Fruit fly (Drosophila melanogaster) whole organism, embryonic: ENCODE measurements around the gene CG14013.
A peak's percentile ranks its signal among the peaks of the same experiment; 100 is the strongest.

ENCODE experiments used
- CG10565 ChIP-seq: fragments of 200-800 bp; sonication (Bioruptor generic); optimal IDR thresholded peaks from 3 replicates; lab custom pipeline; 2016; ENCODE audit warnings: missing biosample characterization, mild to moderate bottlenecking, missing genetic modification characterization
- CG12071 ChIP-seq: fragments of 200-800 bp; sonication (Bioruptor generic); optimal IDR thresholded peaks from 3 replicates; lab custom pipeline; 2018; ENCODE audit warnings: missing biosample characterization, mild to moderate bottlenecking, missing genetic modification characterization
- CG12299 ChIP-seq: fragments of 200-800 bp; sonication (Bioruptor generic); optimal IDR thresholded peaks from 2 replicates; lab custom pipeline; 2018; ENCODE audit warnings: missing biosample characterization, mild to moderate bottlenecking, missing genetic modification characterization
- CG12942 ChIP-seq: fragments of 200-800 bp; sonication (Bioruptor generic); optimal IDR thresholded peaks from 3 replicates; lab custom pipeline; 2016; ENCODE audit warnings: missing biosample characterization, missing genetic modification characterization
- CG13296 ChIP-seq: fragments of 200-800 bp; sonication (Bioruptor generic); optimal IDR thresholded peaks from 3 replicates; lab custom pipeline; 2018; ENCODE audit warnings: missing biosample characterization, mild to moderate bottlenecking, missing genetic modification characterization
- CG14050 ChIP-seq: fragments of 200-800 bp; sonication (Bioruptor generic); IDR thresholded peaks from 3 replicates; pipeline ENCODE4 v1.3.6; 2022; ENCODE audit warnings: missing biosample characterization, missing genetic modification characterization
- CG18262 ChIP-seq: fragments of 200-800 bp; optimal IDR thresholded peaks from 3 replicates; lab custom pipeline; 2019; ENCODE audit warnings: missing biosample characterization, mild to moderate bottlenecking, missing genetic modification characterization, moderate library complexity
- CG1832 ChIP-seq: fragments of 200-800 bp; sonication (Bioruptor generic); optimal IDR thresholded peaks from 2 replicates; lab custom pipeline; 2017; ENCODE audit warnings: missing biosample characterization, mild to moderate bottlenecking, missing genetic modification characterization, inconsistent platforms
- CG18476 ChIP-seq: fragments of 200-800 bp; sonication (Bioruptor generic); optimal IDR thresholded peaks from 2 replicates; lab custom pipeline; 2016; ENCODE audit warnings: missing biosample characterization, mild to moderate bottlenecking, missing genetic modification characterization
- CG18599 ChIP-seq: fragments of 200-800 bp; sonication (Bioruptor generic); optimal IDR thresholded peaks from 3 replicates; lab custom pipeline; 2017; ENCODE audit warnings: missing biosample characterization, missing genetic modification characterization, mild to moderate bottlenecking, moderate library complexity, missing genetic modification reagents
- CG18764 ChIP-seq: fragments of 200-800 bp; sonication (Bioruptor generic); optimal IDR thresholded peaks from 3 replicates; lab custom pipeline; 2016; ENCODE audit warnings: missing biosample characterization, missing genetic modification characterization
- CG2129 ChIP-seq: fragments of 200-800 bp; sonication (Bioruptor generic); IDR thresholded peaks from 2 replicates; pipeline ENCODE4 v1.3.6; 2022; ENCODE audit warnings: missing biosample characterization, missing genetic modification characterization; ENCODE audit not compliant: partially characterized antibody
- CG6765 ChIP-seq: fragments of 200-800 bp; sonication (Bioruptor generic); optimal IDR thresholded peaks from 3 replicates; lab custom pipeline; 2017; ENCODE audit warnings: missing biosample characterization, mild to moderate bottlenecking, missing genetic modification characterization
- CG6854 ChIP-seq: fragments of 200-800 bp; sonication (Bioruptor generic); optimal IDR thresholded peaks from 3 replicates; lab custom pipeline; 2017; ENCODE audit warnings: missing biosample characterization, mild to moderate bottlenecking, missing genetic modification characterization
- CG7839 ChIP-seq: fragments of 200-800 bp; sonication (Bioruptor generic); optimal IDR thresholded peaks from 3 replicates; lab custom pipeline; 2018; ENCODE audit warnings: missing biosample characterization, mild to moderate bottlenecking, missing genetic modification characterization, moderate library complexity
- CG8281 ChIP-seq: fragments of 200-800 bp; sonication (Bioruptor generic); optimal IDR thresholded peaks from 2 replicates; lab custom pipeline; 2018; ENCODE audit warnings: missing biosample characterization, mild to moderate bottlenecking, missing genetic modification characterization, moderate library complexity
- CG8924 ChIP-seq: fragments of 200-800 bp; optimal IDR thresholded peaks from 3 replicates; lab custom pipeline; 2019; ENCODE audit warnings: missing biosample characterization, mild to moderate bottlenecking, missing genetic modification characterization, moderate library complexity
- CHES-1-like ChIP-seq: fragments of 200-800 bp; sonication (Bioruptor generic); optimal IDR thresholded peaks from 2 replicates; lab custom pipeline; 2016; ENCODE audit warnings: missing biosample characterization, missing genetic modification characterization
- D19A ChIP-seq: fragments of 200-800 bp; optimal IDR thresholded peaks from 3 replicates; lab custom pipeline; 2019; ENCODE audit warnings: missing biosample characterization, mild to moderate bottlenecking, missing genetic modification characterization, moderate library complexity
- Dfd ChIP-seq, 2 experiments: fragments of >200 bp; optimal IDR thresholded peaks; 2 replicates each; lab custom pipeline; 2017; ENCODE audit warnings: missing biosample characterization in 2 of 2, missing genetic modification characterization in 2 of 2
- Doc2 ChIP-seq: fragments of 200-800 bp; sonication (Bioruptor generic); IDR thresholded peaks from 2 replicates; pipeline ENCODE4 v1.3.6; 2022; ENCODE audit warnings: missing biosample characterization, missing genetic modification characterization
- E2f2 ChIP-seq: fragments of 200-800 bp; sonication (Bioruptor generic); IDR thresholded peaks from 2 replicates; pipeline ENCODE4 v1.3.6; 2022; ENCODE audit warnings: missing biosample characterization, missing genetic modification characterization
- HmgZ ChIP-seq: fragments of 200-800 bp; sonication (Bioruptor generic); optimal IDR thresholded peaks from 2 replicates; lab custom pipeline; 2018; ENCODE audit warnings: missing biosample characterization, mild to moderate bottlenecking, missing genetic modification characterization
- Hsf ChIP-seq: fragments of 200-800 bp; sonication (Bioruptor generic); optimal IDR thresholded peaks from 3 replicates; lab custom pipeline; 2016; ENCODE audit warnings: missing biosample characterization, missing genetic modification characterization
- Lpt ChIP-seq: fragments of >200 bp; optimal IDR thresholded peaks from 2 replicates; lab custom pipeline; 2018; ENCODE audit warnings: missing biosample characterization, missing genetic modification characterization
- MTF-1 ChIP-seq: fragments of 200-800 bp; sonication (Bioruptor generic); optimal IDR thresholded peaks from 2 replicates; lab custom pipeline; 2018; ENCODE audit warnings: missing biosample characterization, mild to moderate bottlenecking, missing genetic modification characterization, borderline replicate concordance
- NK7.1 ChIP-seq: fragments of 200-800 bp; sonication (Bioruptor generic); optimal IDR thresholded peaks from 3 replicates; lab custom pipeline; 2016; ENCODE audit warnings: missing biosample characterization, missing genetic modification characterization
- Optix ChIP-seq: fragments of 200-800 bp; sonication (Bioruptor generic); IDR thresholded peaks from 3 replicates; pipeline ENCODE4 v1.3.6; 2022; ENCODE audit warnings: missing biosample characterization, missing genetic modification characterization
- Six4 ChIP-seq: fragments of 200-800 bp; sonication (Bioruptor generic); optimal IDR thresholded peaks from 2 replicates; lab custom pipeline; 2016; ENCODE audit warnings: missing biosample characterization, missing genetic modification characterization
- Ssrp ChIP-seq: fragments of 200-800 bp; sonication (Bioruptor generic); optimal IDR thresholded peaks from 2 replicates; lab custom pipeline; 2018; ENCODE audit warnings: missing biosample characterization, mild to moderate bottlenecking, missing genetic modification characterization, moderate library complexity
- Taf1 ChIP-seq: fragments of 200-800 bp; sonication (Bioruptor generic); IDR thresholded peaks from 2 replicates; pipeline ENCODE4 v1.3.6; 2022; ENCODE audit warnings: missing biosample characterization, missing genetic modification characterization
- ash1 ChIP-seq: fragments of 200-800 bp; sonication (Bioruptor generic); optimal IDR thresholded peaks from 2 replicates; lab custom pipeline; 2018; ENCODE audit warnings: missing biosample characterization, mild to moderate bottlenecking, missing genetic modification characterization
- cato ChIP-seq: fragments of 200-800 bp; sonication (Bioruptor generic); optimal IDR thresholded peaks from 2 replicates; lab custom pipeline; 2016; ENCODE audit warnings: missing biosample characterization, missing genetic modification characterization, borderline replicate concordance
- cg ChIP-seq: fragments of 200-800 bp; sonication (Bioruptor generic); optimal IDR thresholded peaks from 3 replicates; lab custom pipeline; 2019; ENCODE audit warnings: missing biosample characterization, mild to moderate bottlenecking, missing genetic modification characterization, moderate library complexity
- chm ChIP-seq: fragments of 200-800 bp; sonication (Bioruptor generic); IDR thresholded peaks from 2 replicates; pipeline ENCODE4 v1.3.6; 2022; ENCODE audit warnings: missing biosample characterization, missing genetic modification characterization
- corto ChIP-seq: fragments of 200-800 bp; sonication (Bioruptor generic); optimal IDR thresholded peaks from 2 replicates; lab custom pipeline; 2016; ENCODE audit warnings: missing biosample characterization, mild to moderate bottlenecking, missing genetic modification characterization, moderate library complexity
- crc ChIP-seq: fragments of 200-800 bp; sonication (Bioruptor generic); optimal IDR thresholded peaks from 2 replicates; lab custom pipeline; 2016; ENCODE audit warnings: missing biosample characterization, missing genetic modification characterization
- crp ChIP-seq, 2 experiments: fragments of 200-800 bp; sonication (Bioruptor generic); optimal IDR thresholded peaks; 2 replicates in 1 of 2; 3 replicates in 1 of 2; lab custom pipeline; 2017; ENCODE audit warnings: missing biosample characterization in 2 of 2, missing genetic modification characterization in 2 of 2, mild to moderate bottlenecking in 1 of 2, moderate library complexity in 1 of 2
- ems ChIP-seq: fragments of 200-800 bp; sonication (Bioruptor generic); optimal IDR thresholded peaks from 3 replicates; lab custom pipeline; 2016; ENCODE audit warnings: missing biosample characterization, missing genetic modification characterization
- grau ChIP-seq: fragments of 200-800 bp; optimal IDR thresholded peaks from 3 replicates; lab custom pipeline; 2019; ENCODE audit warnings: missing biosample characterization, mild to moderate bottlenecking, missing genetic modification characterization, moderate library complexity
- jumu ChIP-seq: fragments of 200-800 bp; sonication (Bioruptor generic); optimal IDR thresholded peaks from 3 replicates; lab custom pipeline; 2016; ENCODE audit warnings: missing biosample characterization, missing genetic modification characterization
- klu ChIP-seq: fragments of 200-800 bp; sonication (Bioruptor generic); IDR thresholded peaks from 2 replicates; pipeline ENCODE4 v1.3.6; 2022; ENCODE audit warnings: missing biosample characterization, missing genetic modification characterization
- ranshi ChIP-seq: fragments of 200-800 bp; sonication (Bioruptor generic); IDR thresholded peaks from 2 replicates; pipeline ENCODE4 v1.3.6; 2022; ENCODE audit warnings: missing biosample characterization, missing genetic modification characterization
- row ChIP-seq: fragments of 200-800 bp; sonication (Bioruptor generic); IDR thresholded peaks from 3 replicates; pipeline ENCODE4 v1.3.6; 2022; ENCODE audit warnings: missing biosample characterization, missing genetic modification characterization
- run ChIP-seq: fragments of 200-800 bp; sonication (Bioruptor generic); optimal IDR thresholded peaks from 3 replicates; lab custom pipeline; 2018; ENCODE audit warnings: missing biosample characterization, mild to moderate bottlenecking, missing genetic modification characterization
- sc ChIP-seq, 3 experiments: fragments of >200 bp in 2 of 3; fragments of 200-800 bp in 1 of 3; sonication (Bioruptor generic) in 1 of 3; optimal IDR thresholded peaks; 2 replicates in 2 of 3; 3 replicates in 1 of 3; lab custom pipeline; 2017; ENCODE audit warnings: mild to moderate bottlenecking in 1 of 3, missing biosample characterization in 1 of 3, missing genetic modification characterization in 1 of 3, missing genetic modification reagents in 1 of 3
- sqz ChIP-seq: fragments of 200-800 bp; sonication (Bioruptor generic); optimal IDR thresholded peaks from 3 replicates; lab custom pipeline; 2018; ENCODE audit warnings: missing biosample characterization, mild to moderate bottlenecking, missing genetic modification characterization
- stwl ChIP-seq: fragments of 200-800 bp; sonication (Bioruptor generic); optimal IDR thresholded peaks from 3 replicates; lab custom pipeline; 2018; ENCODE audit warnings: missing biosample characterization, mild to moderate bottlenecking, missing genetic modification characterization, moderate library complexity
- tin ChIP-seq: fragments of 200-800 bp; sonication (Bioruptor generic); optimal IDR thresholded peaks from 3 replicates; lab custom pipeline; 2016; ENCODE audit warnings: missing biosample characterization, missing genetic modification characterization
- twi ChIP-seq: fragments of 200-800 bp; optimal IDR thresholded peaks from 2 replicates; lab custom pipeline; 2019; ENCODE audit warnings: missing biosample characterization, mild to moderate bottlenecking, missing genetic modification characterization, moderate library complexity

The CG14013 gene

dm6 chr2L:5558809-5559392 is 5.3 kb upstream of the CG14013 start, which contains the start of gene GluRIIB (continued):
- no peak for TF ChIP-seq CG18476
- peak; percentile 23 for TF ChIP-seq twi (tag; lab: Kevin White, UChicago)
- TF ChIP-seq Taf1 (GFP tag; lab: Robert Waterston, UW), result no peak
- TF ChIP-seq CG12299 (tag; lab: Kevin White, UChicago), result no peak
- no peak for TF ChIP-seq chm (GFP tag; lab: Robert Waterston, UW)
- no peak for TF ChIP-seq CG18599 (GFP tag; lab: Kevin White, UChicago)
- TF ChIP-seq jumu (GFP tag; lab: Kevin White, UChicago), result no peak
- no peak for TF ChIP-seq ranshi
- TF ChIP-seq stwl (tag; lab: Kevin White, UChicago), result no peak
- peak; percentile 19 for TF ChIP-seq Ssrp (tag; lab: Kevin White, UChicago)
- TF ChIP-seq tin (GFP tag; lab: Kevin White, UChicago), result no peak
- no peak for TF ChIP-seq CG6765 (GFP tag; lab: Kevin White, UChicago)
- TF ChIP-seq CG1832 (GFP tag; lab: Kevin White, UChicago), result no peak
- no peak for TF ChIP-seq Six4 (GFP tag; lab: Kevin White, UChicago)
- no peak for TF ChIP-seq crp (GFP tag; optimal IDR thresholded peaks at IDR 0.05; lab: Kevin White, UChicago)
- TF ChIP-seq sc (optimal IDR thresholded peaks at IDR 0.05; lab: Kevin White, UChicago), result no peak
- TF ChIP-seq sc (GFP tag; optimal IDR thresholded peaks at IDR 0.05; lab: Kevin White, UChicago), result no peak
- TF ChIP-seq Lpt (GFP tag; lab: Kevin White, UChicago), result no peak
- TF ChIP-seq grau (tag; lab: Kevin White, UChicago), result peak; percentile 40
- no peak for TF ChIP-seq MTF-1 (GFP tag; lab: Kevin White, UChicago)
- TF ChIP-seq CG10565 (GFP tag; lab: Kevin White, UChicago), result no peak
- TF ChIP-seq row, result peak; percentile 26; the same call in 1 of the 3 replicates
- TF ChIP-seq CG12942 (GFP tag; lab: Kevin White, UChicago), result no peak
- no peak for TF ChIP-seq CG12071 (GFP tag; lab: Kevin White, UChicago)
- no peak for TF ChIP-seq corto (GFP tag; lab: Kevin White, UChicago)
- no peak for TF ChIP-seq klu (GFP tag; lab: Robert Waterston, UW)
- no peak for TF ChIP-seq CG2129
- TF ChIP-seq CG13296 (GFP tag; lab: Kevin White, UChicago), result no peak
- TF ChIP-seq Doc2, result no peak
- no peak for TF ChIP-seq crc (GFP tag; lab: Kevin White, UChicago)
- TF ChIP-seq E2f2, result no peak
- TF ChIP-seq CG18764 (GFP tag; lab: Kevin White, UChicago), result no peak
- TF ChIP-seq Hsf (GFP tag; lab: Kevin White, UChicago), result no peak
- no peak for TF ChIP-seq HmgZ (tag; lab: Kevin White, UChicago)
- peak; percentile 94 for TF ChIP-seq D19A (tag; lab: Kevin White, UChicago)
- TF ChIP-seq NK7.1 (GFP tag; lab: Kevin White, UChicago), result no peak
- no peak for TF ChIP-seq run (tag; lab: Kevin White, UChicago)
- no peak for TF ChIP-seq ash1 (GFP tag; lab: Kevin White, UChicago)
- TF ChIP-seq cato (GFP tag; lab: Kevin White, UChicago), result no peak
- TF ChIP-seq CG14050 (GFP tag; lab: Robert Waterston, UW), result no peak
- no peak for TF ChIP-seq Optix
- peak; percentile 25 for TF ChIP-seq CG8924 (tag; lab: Kevin White, UChicago)
- no peak for TF ChIP-seq CG6854 (GFP tag; lab: Kevin White, UChicago)
- TF ChIP-seq sqz (GFP tag; lab: Kevin White, UChicago), result no peak
- TF ChIP-seq ems (GFP tag; lab: Kevin White, UChicago), result no peak
- no peak for TF ChIP-seq Dfd (GFP tag; optimal IDR thresholded peaks at IDR 0.05; lab: Kevin White, UChicago)
- peak; percentile 26 for TF ChIP-seq CG7839 (tag; lab: Kevin White, UChicago)
- no peak for TF ChIP-seq CG8281 (tag; lab: Kevin White, UChicago)
- no peak for TF ChIP-seq CHES-1-like (GFP tag; lab: Kevin White, UChicago)
- peak; percentile 64 for TF ChIP-seq CG18262
- no peak for TF ChIP-seq cg
